Worm (Caenorhabditis elegans): Measurements from ENCODE around the gene lin-36.
A peak's percentile ranks its signal among the peaks of the same experiment; 100 is the strongest.

Gene lin-36

ce11 chrIII:8067798-8068197, 47.1 kb upstream of the lin-36 start:
- TF ChIP-seq tbx-2 (tag; optimal IDR thresholded peaks at IDR 0.05): no peak
- no peak for TF ChIP-seq mdl-1 (tag; optimal IDR thresholded peaks at IDR 0.05)
- no peak for TF ChIP-seq nhr-237 (tag; optimal IDR thresholded peaks at IDR 0.05)
- TF ChIP-seq ztf-4 (tag; optimal IDR thresholded peaks at IDR 0.05): no peak
- TF ChIP-seq ceh-16 (tag; optimal IDR thresholded peaks at IDR 0.05): no peak
- TF ChIP-seq unc-39 (tag; optimal IDR thresholded peaks at IDR 0.05): no peak
- TF ChIP-seq nhr-25 (tag; optimal IDR thresholded peaks at IDR 0.05): no peak
- TF ChIP-seq pha-4 (tag; optimal IDR thresholded peaks at IDR 0.05): no peak

ce11 chrIII:8066989-8067388, 46.3 kb upstream of the lin-36 start, which contains the start of gene pros-1:
TSS of gene pros-1 (plus strand) at chrIII:8067289.
- TF ChIP-seq nhr-43 (tag; optimal IDR thresholded peaks at IDR 0.05; ENCODE audit: poor library complexity, severe bottlenecking): no peak
- no peak for TF ChIP-seq nhr-28 (tag; optimal IDR thresholded peaks at IDR 0.05)
- no peak for TF ChIP-seq elt-2 (tag; optimal IDR thresholded peaks at IDR 0.05)
- no peak for TF ChIP-seq nhr-67 (tag; optimal IDR thresholded peaks at IDR 0.05)
- TF ChIP-seq ztf-11 (tag; optimal IDR thresholded peaks at IDR 0.05): no peak
- TF ChIP-seq fkh-10 (GFP tag; optimal IDR thresholded peaks at IDR 0.05): no peak
- no peak for TF ChIP-seq lin-15B (tag; optimal IDR thresholded peaks at IDR 0.05)
- no peak for TF ChIP-seq sea-2 (GFP tag; optimal IDR thresholded peaks at IDR 0.05)
- TF ChIP-seq daf-12 (tag; optimal IDR thresholded peaks at IDR 0.05): no peak
- TF ChIP-seq ceh-16 (tag; optimal IDR thresholded peaks at IDR 0.05): no peak
- TF ChIP-seq nhr-12 (tag; optimal IDR thresholded peaks at IDR 0.05): no peak
- TF ChIP-seq egl-5 (tag; optimal IDR thresholded peaks at IDR 0.05): no peak
- TF ChIP-seq elt-3 (tag; optimal IDR thresholded peaks at IDR 0.05): no peak
- TF ChIP-seq aly-2 (tag; optimal IDR thresholded peaks at IDR 0.05): no peak
- no peak for TF ChIP-seq lsy-12 (tag; optimal IDR thresholded peaks at IDR 0.05)
- no peak for TF ChIP-seq mml-1 (tag; optimal IDR thresholded peaks at IDR 0.05)
- no peak for TF ChIP-seq nhr-77 (tag; optimal IDR thresholded peaks at IDR 0.05)
- TF ChIP-seq fkh-2 (tag; optimal IDR thresholded peaks at IDR 0.05): no peak
- TF ChIP-seq lin-39 (tag; optimal IDR thresholded peaks at IDR 0.05): no peak
- no peak for TF ChIP-seq nhr-237 (tag; optimal IDR thresholded peaks at IDR 0.05)

- TF ChIP-seq ceh-28 (tag; optimal IDR thresholded peaks at IDR 0.05) (no peak), R02D3.7 (tag; optimal IDR thresholded peaks at IDR 0.05) (no peak), sea-2 (GFP tag; optimal IDR thresholded peaks at IDR 0.05) (no peak), nfya-1 (tag; optimal IDR thresholded peaks at IDR 0.05; ENCODE audit: insufficient read depth) (peak; percentile 94), ztf-4 (tag; optimal IDR thresholded peaks at IDR 0.05) (no peak), lin-15B (tag; optimal IDR thresholded peaks at IDR 0.05) (no peak)
Observed at ce11 chrIII:8065101-8065500, 44.4 kb upstream of the lin-36 start.

- TF ChIP-seq pha-4 (tag; optimal IDR thresholded peaks at IDR 0.05) (no peak), egl-5 (tag; optimal IDR thresholded peaks at IDR 0.05) (no peak), fos-1 (tag; optimal IDR thresholded peaks at IDR 0.05) (no peak), unc-39 (tag; optimal IDR thresholded peaks at IDR 0.05) (no peak)
Observed at ce11 chrIII:8063659-8064058, 43.0 kb upstream of the lin-36 start.

- TF ChIP-seq egl-27 (tag; optimal IDR thresholded peaks at IDR 0.05) (no peak), elt-3 (tag; optimal IDR thresholded peaks at IDR 0.05) (no peak), lsy-12 (tag; optimal IDR thresholded peaks at IDR 0.05) (no peak), ceh-9 (tag; optimal IDR thresholded peaks at IDR 0.05) (no peak), aly-2 (tag; optimal IDR thresholded peaks at IDR 0.05) (no peak)
Observed at ce11 chrIII:8061114-8061513, 40.4 kb upstream of the lin-36 start.

ce11 chrIII:8051838-8052237, 31.2 kb upstream of the lin-36 start:
- no peak for TF ChIP-seq ceh-28 (tag; optimal IDR thresholded peaks at IDR 0.05)
- TF ChIP-seq sea-2 (GFP tag; optimal IDR thresholded peaks at IDR 0.05): no peak
- TF ChIP-seq eor-1 (tag; optimal IDR thresholded peaks at IDR 0.05): no peak
- TF ChIP-seq hmg-11 (tag; optimal IDR thresholded peaks at IDR 0.05): no peak
- no peak for TF ChIP-seq ztf-4 (tag; optimal IDR thresholded peaks at IDR 0.05)
- no peak for TF ChIP-seq ztf-11 (tag; optimal IDR thresholded peaks at IDR 0.05)
- TF ChIP-seq R02D3.7 (tag; optimal IDR thresholded peaks at IDR 0.05): no peak
- TF ChIP-seq lin-15B (tag; optimal IDR thresholded peaks at IDR 0.05): no peak
- no peak for TF ChIP-seq pha-4 (tag; optimal IDR thresholded peaks at IDR 0.05)
- no peak for TF ChIP-seq fkh-2 (tag; optimal IDR thresholded peaks at IDR 0.05)
- no peak for TF ChIP-seq nhr-77 (tag; optimal IDR thresholded peaks at IDR 0.05)
